Fruit fly (Drosophila melanogaster) whole organism, embryonic: Measurements from ENCODE around the gene Rbp4.

Experiments
- Blimp-1 ChIP-seq: fragments of 200-800 bp; sonication (Bioruptor generic); optimal IDR thresholded peaks from 3 replicates; lab custom pipeline; 2018; ENCODE audit warnings: missing biosample characterization, missing genetic modification characterization, mild to moderate bottlenecking, moderate library complexity, missing genetic modification reagents
- CG11695 ChIP-seq: fragments of 200-800 bp; sonication (Bioruptor generic); IDR thresholded peaks from 3 replicates; pipeline ENCODE4 v1.3.6; 2022; ENCODE audit warnings: missing biosample characterization, missing genetic modification characterization
- CG1233 ChIP-seq: fragments of 200-800 bp; sonication (Bioruptor generic); optimal IDR thresholded peaks from 4 replicates; lab custom pipeline; 2018; ENCODE audit warnings: missing biosample characterization, mild to moderate bottlenecking, missing genetic modification characterization
- CG12659 ChIP-seq: fragments of 200-800 bp; sonication (Bioruptor generic); optimal IDR thresholded peaks from 3 replicates; lab custom pipeline; 2017; ENCODE audit warnings: mild to moderate bottlenecking, missing biosample characterization, missing genetic modification reagents, missing genetic modification characterization
- CG13123 ChIP-seq: fragments of 200-800 bp; sonication (Bioruptor generic); optimal IDR thresholded peaks from 2 replicates; lab custom pipeline; 2016; ENCODE audit warnings: missing biosample characterization, missing genetic modification characterization
- CG15011 ChIP-seq: fragments of 200-800 bp; sonication (Bioruptor generic); optimal IDR thresholded peaks from 3 replicates; lab custom pipeline; 2018; ENCODE audit warnings: missing biosample characterization, mild to moderate bottlenecking, missing genetic modification characterization
- CG15479 ChIP-seq: fragments of 200-800 bp; sonication (Bioruptor generic); optimal IDR thresholded peaks from 3 replicates; lab custom pipeline; 2019; ENCODE audit warnings: missing biosample characterization, mild to moderate bottlenecking, missing genetic modification characterization, moderate library complexity
- CG17568 ChIP-seq: fragments of 200-800 bp; sonication (Bioruptor generic); optimal IDR thresholded peaks from 2 replicates; lab custom pipeline; 2018; ENCODE audit warnings: missing biosample characterization, mild to moderate bottlenecking, missing genetic modification characterization, moderate library complexity
- CG1792 ChIP-seq: fragments of 200-800 bp; sonication (Bioruptor generic); optimal IDR thresholded peaks from 2 replicates; lab custom pipeline; 2016; ENCODE audit warnings: missing biosample characterization, missing genetic modification characterization
- CG2875 ChIP-seq: fragments of 200-800 bp; sonication (Bioruptor generic); optimal IDR thresholded peaks from 2 replicates; lab custom pipeline; 2017; ENCODE audit warnings: missing biosample characterization, mild to moderate bottlenecking, missing genetic modification characterization, missing genetic modification reagents
- CG2889 ChIP-seq: fragments of 200-800 bp; sonication (Bioruptor generic); IDR thresholded peaks from 3 replicates; pipeline ENCODE4 v1.3.6; 2022; ENCODE audit warnings: missing biosample characterization, missing genetic modification characterization
- CG33213 ChIP-seq: fragments of 200-800 bp; sonication (Bioruptor generic); optimal IDR thresholded peaks from 3 replicates; lab custom pipeline; 2016; ENCODE audit warnings: missing biosample characterization, missing genetic modification characterization
- CG3995 ChIP-seq: fragments of 200-800 bp; sonication (Bioruptor generic); optimal IDR thresholded peaks from 3 replicates; lab custom pipeline; 2016; ENCODE audit warnings: missing biosample characterization, missing genetic modification characterization
- CG4424 ChIP-seq: fragments of 200-800 bp; sonication (Bioruptor generic); optimal IDR thresholded peaks from 3 replicates; lab custom pipeline; 2016; ENCODE audit warnings: missing biosample characterization, missing genetic modification characterization
- CG4820 ChIP-seq: fragments of 200-800 bp; sonication (Bioruptor generic); optimal IDR thresholded peaks from 3 replicates; lab custom pipeline; 2016; ENCODE audit warnings: missing biosample characterization, missing genetic modification characterization
- CG6272 ChIP-seq: fragments of 200-800 bp; sonication (Bioruptor generic); IDR thresholded peaks from 2 replicates; pipeline ENCODE4 v1.3.6; 2022; ENCODE audit warnings: missing biosample characterization, missing genetic modification characterization
- CG8089 ChIP-seq: fragments of 200-800 bp; sonication (Bioruptor generic); optimal IDR thresholded peaks from 3 replicates; lab custom pipeline; 2016; ENCODE audit warnings: missing biosample characterization, missing genetic modification characterization
- CHES-1-like ChIP-seq: fragments of 200-800 bp; sonication (Bioruptor generic); optimal IDR thresholded peaks from 2 replicates; lab custom pipeline; 2016; ENCODE audit warnings: missing biosample characterization, missing genetic modification characterization
- D19A ChIP-seq: fragments of 200-800 bp; optimal IDR thresholded peaks from 3 replicates; lab custom pipeline; 2019; ENCODE audit warnings: missing biosample characterization, mild to moderate bottlenecking, missing genetic modification characterization, moderate library complexity
- Dp ChIP-seq: fragments of 200-800 bp; sonication (Bioruptor generic); optimal IDR thresholded peaks from 2 replicates; lab custom pipeline; 2018; ENCODE audit warnings: missing biosample characterization, mild to moderate bottlenecking, missing genetic modification characterization, moderate library complexity
- Ets97D ChIP-seq: fragments of 200-800 bp; sonication (Bioruptor generic); optimal IDR thresholded peaks from 3 replicates; lab custom pipeline; 2016; ENCODE audit warnings: missing biosample characterization, missing genetic modification characterization
- Fer1 ChIP-seq: fragments of 200-800 bp; sonication (Bioruptor generic); optimal IDR thresholded peaks from 2 replicates; lab custom pipeline; 2017; ENCODE audit warnings: missing biosample characterization, mild to moderate bottlenecking, missing genetic modification characterization
- GATAe ChIP-seq: fragments of 200-800 bp; sonication (Bioruptor generic); conservative IDR thresholded peaks from 2 replicates; pipeline ENCODE4 v1.3.6; 2022; ENCODE audit warnings: missing biosample characterization, missing genetic modification characterization
- Hr3 ChIP-seq: fragments of 200-800 bp; sonication (Bioruptor generic); optimal IDR thresholded peaks from 3 replicates; lab custom pipeline; 2016; ENCODE audit warnings: missing biosample characterization, missing genetic modification characterization
- Hr51 ChIP-seq, 2 experiments: fragments of 200-800 bp; sonication (Bioruptor generic); optimal IDR thresholded peaks; 2 replicates in 1 of 2; 3 replicates in 1 of 2; lab custom pipeline; 2016 to 2018; ENCODE audit warnings: missing biosample characterization in 2 of 2, missing genetic modification characterization in 2 of 2, mild to moderate bottlenecking in 1 of 2, moderate library complexity in 1 of 2
- Lhr ChIP-seq: fragments of 200-800 bp; sonication (Bioruptor generic); optimal IDR thresholded peaks from 3 replicates; lab custom pipeline; 2017; ENCODE audit warnings: mild to moderate bottlenecking, missing biosample characterization, missing genetic modification reagents, missing genetic modification characterization
- NfI ChIP-seq: fragments of 200-800 bp; sonication (Bioruptor generic); optimal IDR thresholded peaks from 3 replicates; lab custom pipeline; 2018; ENCODE audit warnings: missing biosample characterization, mild to moderate bottlenecking, missing genetic modification characterization, moderate library complexity
- Oaz ChIP-seq: fragments of 200-800 bp; sonication (Bioruptor generic); IDR thresholded peaks from 2 replicates; pipeline ENCODE4 v1.3.6; 2022; ENCODE audit warnings: missing biosample characterization, missing genetic modification characterization
- Ravus ChIP-seq: fragments of 200-800 bp; sonication (Bioruptor generic); IDR thresholded peaks from 2 replicates; pipeline ENCODE4 v1.3.6; 2022; ENCODE audit warnings: missing biosample characterization, missing genetic modification characterization
- Sry-δ ChIP-seq: fragments of 200-800 bp; sonication (Bioruptor generic); optimal IDR thresholded peaks from 2 replicates; lab custom pipeline; 2016; ENCODE audit warnings: missing biosample characterization, missing genetic modification characterization
- TFAM ChIP-seq: fragments of 200-800 bp; sonication (Bioruptor generic); optimal IDR thresholded peaks from 2 replicates; lab custom pipeline; 2017; ENCODE audit warnings: missing biosample characterization, missing genetic modification characterization, inconsistent platforms
- Xrp1 ChIP-seq: fragments of 200-800 bp; sonication (Bioruptor generic); IDR thresholded peaks from 2 replicates; pipeline ENCODE4 v1.3.6; 2022; ENCODE audit warnings: missing biosample characterization, missing genetic modification characterization
- ase ChIP-seq: fragments of 200-800 bp; sonication (Bioruptor generic); IDR thresholded peaks from 3 replicates; pipeline ENCODE4 v1.3.6; 2022; ENCODE audit warnings: missing biosample characterization, missing genetic modification characterization
- az2 ChIP-seq: fragments of 200-800 bp; sonication (Bioruptor generic); optimal IDR thresholded peaks from 3 replicates; lab custom pipeline; 2016; ENCODE audit warnings: missing biosample characterization, missing genetic modification characterization
- chm ChIP-seq: fragments of 200-800 bp; sonication (Bioruptor generic); IDR thresholded peaks from 2 replicates; pipeline ENCODE4 v1.3.6; 2022; ENCODE audit warnings: missing biosample characterization, missing genetic modification characterization
- fd102C ChIP-seq: fragments of 200-800 bp; sonication (Bioruptor generic); optimal IDR thresholded peaks from 2 replicates; lab custom pipeline; 2018; ENCODE audit warnings: missing biosample characterization, mild to moderate bottlenecking, missing genetic modification characterization, moderate library complexity
- h ChIP-seq: fragments of >200 bp; optimal IDR thresholded peaks from 2 replicates; lab custom pipeline; 2017
- hb ChIP-seq: fragments of 200-800 bp; sonication (Bioruptor generic); IDR thresholded peaks from 3 replicates; pipeline ENCODE4 v1.3.6; 2022; ENCODE audit warnings: missing biosample characterization, missing genetic modification characterization; ENCODE audit not compliant: partially characterized antibody
- ind ChIP-seq: fragments of 200-800 bp; sonication (Bioruptor generic); optimal IDR thresholded peaks from 3 replicates; lab custom pipeline; 2016; ENCODE audit warnings: missing biosample characterization, missing genetic modification characterization
- inv ChIP-seq: fragments of 200-800 bp; sonication (Bioruptor generic); IDR thresholded peaks from 2 replicates; pipeline ENCODE4 v1.3.6; 2022; ENCODE audit warnings: missing biosample characterization, missing genetic modification characterization; ENCODE audit not compliant: partially characterized antibody
- mirr ChIP-seq: fragments of 200-800 bp; sonication (Bioruptor generic); optimal IDR thresholded peaks from 3 replicates; lab custom pipeline; 2018; ENCODE audit warnings: missing biosample characterization, mild to moderate bottlenecking, missing genetic modification characterization
- nerfin-2 ChIP-seq: fragments of 200-800 bp; sonication (Bioruptor generic); IDR thresholded peaks from 2 replicates; pipeline ENCODE4 v1.3.6; 2022; ENCODE audit warnings: missing biosample characterization, missing genetic modification characterization; ENCODE audit not compliant: partially characterized antibody
- sna ChIP-seq: fragments of 200-800 bp; sonication (Bioruptor generic); IDR thresholded peaks from 2 replicates; pipeline ENCODE4 v1.3.6; 2022; ENCODE audit warnings: missing biosample characterization, missing genetic modification characterization; ENCODE audit not compliant: partially characterized antibody
- so ChIP-seq: fragments of 200-800 bp; sonication (Bioruptor generic); IDR thresholded peaks from 3 replicates; pipeline ENCODE4 v1.3.6; 2022; ENCODE audit warnings: missing biosample characterization, missing genetic modification characterization
- trh ChIP-seq: fragments of 200-800 bp; sonication (Bioruptor generic); optimal IDR thresholded peaks from 2 replicates; lab custom pipeline; 2016; ENCODE audit warnings: missing biosample characterization, missing genetic modification characterization
- tx ChIP-seq: fragments of 200-800 bp; sonication (Bioruptor generic); optimal IDR thresholded peaks from 2 replicates; lab custom pipeline; 2016; ENCODE audit warnings: missing biosample characterization, missing genetic modification characterization
- vnd ChIP-seq: fragments of 200-800 bp; sonication (Bioruptor generic); IDR thresholded peaks from 3 replicates; pipeline ENCODE4 v1.3.6; 2022; ENCODE audit warnings: missing biosample characterization, missing genetic modification characterization; ENCODE audit not compliant: partially characterized antibody
- vvl ChIP-seq: fragments of 200-800 bp; sonication (Bioruptor generic); IDR thresholded peaks from 2 replicates; pipeline ENCODE4 v1.3.6; 2022; ENCODE audit warnings: missing biosample characterization, missing genetic modification characterization
- zfh2 ChIP-seq: fragments of 200-800 bp; sonication (Bioruptor generic); optimal IDR thresholded peaks from 2 replicates; lab custom pipeline; 2016; ENCODE audit warnings: missing biosample characterization, missing genetic modification characterization

Rbp4 gene

DNA sequence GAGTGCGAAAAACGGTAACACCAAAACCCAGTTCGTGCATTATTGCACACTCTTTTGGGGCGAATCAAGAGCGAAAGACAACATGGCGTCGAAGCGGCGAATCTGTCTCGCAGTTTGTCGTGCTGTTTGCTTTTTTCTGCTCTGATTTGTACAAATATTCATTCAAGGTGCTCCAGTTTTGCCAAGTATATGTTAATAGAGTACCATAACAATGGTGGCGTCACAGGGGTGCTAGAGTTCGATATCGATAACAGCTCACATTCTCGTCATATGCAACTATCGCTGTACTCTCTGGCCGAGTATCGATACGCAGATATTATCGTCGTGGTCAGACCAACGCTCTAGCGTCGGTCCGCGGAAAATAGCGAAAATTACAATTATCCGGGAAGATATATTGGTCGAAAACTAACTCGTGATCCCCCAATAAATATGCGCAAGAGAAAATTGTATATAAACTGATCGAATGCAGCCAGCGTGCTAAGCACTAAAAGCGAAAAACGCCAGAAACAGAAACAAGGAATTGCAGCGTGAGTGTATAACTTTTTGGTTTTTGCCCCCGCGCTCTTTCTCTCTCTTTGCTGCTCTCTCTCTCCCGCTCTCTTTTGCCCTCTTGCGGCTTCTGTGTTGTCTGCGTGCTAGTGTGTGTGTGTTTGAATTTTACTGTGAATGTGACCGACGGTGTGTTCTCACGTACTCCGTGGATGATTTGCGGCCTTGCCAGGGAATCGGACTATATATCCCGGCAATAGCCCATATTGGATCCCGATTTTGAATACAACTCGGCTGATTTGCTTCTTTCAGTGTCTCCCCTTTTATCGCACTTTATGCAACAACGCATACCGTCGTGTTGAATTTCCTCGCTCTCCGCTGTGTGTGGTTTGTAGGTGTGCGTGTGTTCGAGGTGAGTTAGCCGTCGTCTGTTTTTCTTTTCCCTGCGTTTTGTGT is 27.7 kb upstream of the Rbp4 start, which contains the start of gene flfl (continued):
- TF ChIP-seq sna (GFP tag; lab: Robert Waterston, UW) = no peak
- peak; percentile 80 for TF ChIP-seq Ets97D (GFP tag; lab: Kevin White, UChicago)
- no peak for TF ChIP-seq fd102C (GFP tag; lab: Kevin White, UChicago)
- no peak for TF ChIP-seq h (lab: Kevin White, UChicago)
- peak; percentile 90 for TF ChIP-seq Sry-δ (GFP tag; lab: Kevin White, UChicago)
- no peak for TF ChIP-seq Ravus (GFP tag; lab: Robert Waterston, UW)
- TF ChIP-seq CG4424 (GFP tag; lab: Kevin White, UChicago) = no peak
- TF ChIP-seq CG33213 = peak; percentile 18
- peak; percentile 83 for TF ChIP-seq CG12659
- TF ChIP-seq CG3995 (GFP tag; lab: Kevin White, UChicago) = peak; percentile 24
- TF ChIP-seq mirr (GFP tag; lab: Kevin White, UChicago) = no peak
- no peak for TF ChIP-seq CG4820 (GFP tag; lab: Kevin White, UChicago)
- TF ChIP-seq chm (GFP tag; lab: Robert Waterston, UW) = no peak
- TF ChIP-seq zfh2 = peak; percentile 2
- TF ChIP-seq CG6272 (GFP tag; lab: Robert Waterston, UW) = no peak
- peak; percentile 20 for TF ChIP-seq ind
- no peak for TF ChIP-seq CG15479
- TF ChIP-seq GATAe = no peak
- no peak for TF ChIP-seq ase (GFP tag; lab: Robert Waterston, UW)
- peak; percentile 32 for TF ChIP-seq CG1792 (GFP tag; lab: Kevin White, UChicago)
- peak; percentile 23 for TF ChIP-seq NfI (GFP tag; lab: Kevin White, UChicago)
- TF ChIP-seq hb (GFP tag; lab: Robert Waterston, UW) = no peak
- no peak for TF ChIP-seq vnd
- TF ChIP-seq Hr3 (GFP tag; lab: Kevin White, UChicago) = no peak
- no peak for TF ChIP-seq CG8089 (GFP tag; lab: Kevin White, UChicago)
- TF ChIP-seq nerfin-2 = no peak
- no peak for TF ChIP-seq so
- TF ChIP-seq Dp (GFP tag; lab: Kevin White, UChicago) = no peak
- TF ChIP-seq az2 (GFP tag; lab: Kevin White, UChicago) = no peak
- no peak for TF ChIP-seq Lhr (GFP tag; lab: Kevin White, UChicago)
- peak; percentile 30 for TF ChIP-seq D19A (tag; lab: Kevin White, UChicago)
- TF ChIP-seq Oaz = no peak
- no peak for TF ChIP-seq vvl (GFP tag; lab: Robert Waterston, UW)
- peak in 1 of 2 experiments; percentile 26 for TF ChIP-seq Hr51 (GFP tag; optimal IDR thresholded peaks at IDR 0.05; lab: Kevin White, UChicago)
- TF ChIP-seq Fer1 (GFP tag; lab: Kevin White, UChicago) = peak; percentile 49
- TF ChIP-seq CHES-1-like (GFP tag; lab: Kevin White, UChicago) = no peak
- TF ChIP-seq Xrp1 (GFP tag; lab: Robert Waterston, UW) = no peak
- no peak for TF ChIP-seq CG15011 (GFP tag; lab: Kevin White, UChicago)
- TF ChIP-seq CG2889 (GFP tag; lab: Robert Waterston, UW) = no peak
- no peak for TF ChIP-seq tx (GFP tag; lab: Kevin White, UChicago)
- TF ChIP-seq trh (GFP tag; lab: Kevin White, UChicago) = no peak
- no peak for TF ChIP-seq CG1233
- TF ChIP-seq CG13123 (GFP tag; lab: Kevin White, UChicago) = no peak
- no peak for TF ChIP-seq CG11695
- TF ChIP-seq inv (GFP tag; lab: Robert Waterston, UW) = no peak
- no peak for TF ChIP-seq CG2875 (GFP tag; lab: Kevin White, UChicago)
- TF ChIP-seq TFAM = no peak
- no peak for TF ChIP-seq Blimp-1
- no peak for TF ChIP-seq CG17568 (GFP tag; lab: Kevin White, UChicago)
